Fruit fly (Drosophila melanogaster) Kc167 (cell line): ENCODE data around the gene CG1208.

ENCODE experiments used
- Myc ChIP-seq: fragments of >200 bp; optimal IDR thresholded peaks from 2 replicates; lab custom pipeline; 2017; ENCODE audit warnings: missing external identifiers
- Sin3A ChIP-seq: fragments of >200 bp; optimal IDR thresholded peaks from 2 replicates; lab custom pipeline; 2018; ENCODE audit warnings: missing external identifiers
- h ChIP-seq: fragments of >200 bp; optimal IDR thresholded peaks from 3 replicates; lab custom pipeline; 2018; ENCODE audit warnings: missing external identifiers
- insv ChIP-seq: fragments of >200 bp; optimal IDR thresholded peaks from 3 replicates; lab custom pipeline; 2018; ENCODE audit warnings: missing external identifiers
- psq ChIP-seq: fragments of >200 bp; optimal IDR thresholded peaks from 2 replicates; lab custom pipeline; 2017; ENCODE audit warnings: missing external identifiers
- ttk ChIP-seq: sonication (Bioruptor generic); optimal IDR thresholded peaks from 2 replicates; lab custom pipeline; 2017; ENCODE audit warnings: missing external identifiers

CG1208 gene

DNA sequence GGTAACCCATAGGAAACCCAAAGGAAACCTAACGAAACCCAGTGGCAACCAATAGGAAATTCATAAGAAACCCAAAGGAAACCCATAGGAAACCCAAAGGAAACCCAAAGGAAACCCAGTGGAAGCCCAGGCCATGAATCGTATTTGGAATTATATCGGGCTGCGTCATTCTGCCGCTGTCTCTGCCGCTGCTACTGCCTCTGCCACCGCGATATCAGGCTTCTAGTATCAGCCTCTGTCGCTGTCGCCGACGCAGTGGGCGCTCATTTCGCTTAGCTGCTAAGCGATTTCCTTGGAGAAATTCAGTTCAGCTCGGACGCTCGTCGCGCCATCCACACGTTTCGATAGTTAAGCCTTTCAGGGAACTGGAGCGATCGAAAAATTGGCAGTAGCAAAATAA, at the start of gene CG1208:
TSS of gene CG1208 (plus strand) at position 301 of the 400 bp plus-strand sequence.
- no peak for TF ChIP-seq Myc (lab: Kevin White, UChicago)
- TF ChIP-seq Sin3A (lab: Kevin White, UChicago), result no peak
- TF ChIP-seq h (lab: Kevin White, UChicago), result no peak
- no peak for TF ChIP-seq ttk
- TF ChIP-seq psq, result no peak
- TF ChIP-seq insv (lab: Kevin White, UChicago), result no peak

dm6 chr3R:5789025-5789953, 42.1 kb upstream of the CG1208 start, which contains the start of the genes Hat1 and Rpn5:
Gene Hat1, minus strand, starts transcription at chr3R:5789384.
Gene Rpn5, plus strand, starts transcription at chr3R:5789493.
- TF ChIP-seq Sin3A (lab: Kevin White, UChicago), result no peak
- no peak for TF ChIP-seq h (lab: Kevin White, UChicago)
- TF ChIP-seq Myc (lab: Kevin White, UChicago), result no peak
- no peak for TF ChIP-seq ttk
- no peak for TF ChIP-seq psq
- TF ChIP-seq insv (lab: Kevin White, UChicago), result no peak

DNA sequence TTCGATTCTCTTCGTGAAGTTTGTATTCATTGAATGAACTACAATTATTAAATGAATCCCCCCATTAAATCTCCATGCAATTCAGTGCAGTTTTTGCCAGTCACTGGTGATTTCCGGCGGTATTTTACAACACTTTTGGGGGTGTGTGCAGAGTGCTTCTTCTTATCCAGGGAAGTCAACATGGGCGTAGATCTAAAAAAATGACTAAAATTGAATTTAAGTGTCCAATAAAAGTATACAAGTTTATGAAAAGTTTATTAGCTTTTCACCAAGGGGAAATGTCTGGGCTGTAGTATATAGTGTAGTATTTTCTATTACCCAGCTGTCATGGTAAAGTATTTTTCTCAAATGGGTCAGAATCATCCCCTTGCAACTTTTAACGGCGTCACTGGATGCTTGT, 39.9 kb upstream of the CG1208 start, which contains the start of gene Hpf1:
TSS of gene Hpf1 (plus strand) at position 383 of the 400 bp plus-strand sequence.
- TF ChIP-seq h (lab: Kevin White, UChicago), result no peak
- TF ChIP-seq ttk, result no peak
- no peak for TF ChIP-seq insv (lab: Kevin White, UChicago)
- no peak for TF ChIP-seq Sin3A (lab: Kevin White, UChicago)
- TF ChIP-seq Myc (lab: Kevin White, UChicago), result no peak
- no peak for TF ChIP-seq psq

- TF ChIP-seq Myc (lab: Kevin White, UChicago), result no peak
- TF ChIP-seq ttk, result no peak
- no peak for TF ChIP-seq psq
- TF ChIP-seq insv (lab: Kevin White, UChicago), result no peak
- no peak for TF ChIP-seq Sin3A (lab: Kevin White, UChicago)
- no peak for TF ChIP-seq h (lab: Kevin White, UChicago)
Measured at dm6 chr3R:5794267-5795089, 37.0 kb upstream of the CG1208 start, which contains the start of the genes PSMG1 and CG10979. Gene PSMG1, minus strand, starts transcription at chr3R:5794317. Gene CG10979, plus strand, starts transcription at chr3R:5794705.

dm6 chr3R:5797709-5798108, 33.7 kb upstream of the CG1208 start:
- no peak for TF ChIP-seq insv (lab: Kevin White, UChicago)
- TF ChIP-seq Sin3A (lab: Kevin White, UChicago), result no peak
- no peak for TF ChIP-seq h (lab: Kevin White, UChicago)
- TF ChIP-seq ttk, result no peak

DNA sequence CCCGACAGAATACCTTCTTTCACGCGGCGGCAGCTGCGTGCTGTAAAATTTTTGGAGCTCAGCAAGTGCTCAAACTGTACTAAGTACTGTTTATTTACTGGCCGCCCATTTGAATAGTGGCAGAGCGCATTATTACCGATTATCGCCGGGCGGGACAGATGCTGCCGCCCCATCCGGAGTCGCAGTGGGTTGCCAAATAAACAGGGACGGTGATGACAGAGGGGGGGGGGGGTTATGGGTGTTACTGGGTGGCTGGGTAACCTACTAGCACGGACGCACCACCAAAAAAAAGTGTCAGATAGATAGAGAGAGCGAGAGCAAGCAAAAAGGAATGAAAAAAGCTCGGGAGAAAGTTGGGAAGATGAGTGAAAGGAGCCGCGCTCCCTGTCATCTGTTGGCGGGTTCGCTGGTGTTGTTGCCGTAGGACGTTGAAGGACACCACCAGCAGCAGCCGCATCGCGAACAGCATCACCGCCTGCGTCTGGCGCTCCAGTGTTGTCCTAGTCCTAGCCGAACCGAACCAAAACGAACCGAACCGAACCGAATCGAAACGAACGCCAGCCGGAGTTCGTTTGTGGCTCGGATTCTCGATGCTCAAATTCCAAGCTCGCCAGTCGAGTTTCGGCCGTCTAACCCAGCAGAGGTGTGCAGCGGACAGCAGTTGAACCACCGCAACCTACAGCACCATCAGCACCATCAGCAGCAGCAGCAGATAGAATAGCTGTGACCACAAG, 29.6 kb upstream of the CG1208 start, which contains the start of gene CG11000:
TSS of gene CG11000 (plus strand) at position 626 of the 734 bp plus-strand sequence.
- no peak for TF ChIP-seq ttk
- TF ChIP-seq insv (lab: Kevin White, UChicago), result no peak
- no peak for TF ChIP-seq psq
- TF ChIP-seq Myc (lab: Kevin White, UChicago), result no peak
- no peak for TF ChIP-seq Sin3A (lab: Kevin White, UChicago)
- TF ChIP-seq h (lab: Kevin White, UChicago), result no peak

dm6 chr3R:5813157-5813659, 18.2 kb upstream of the CG1208 start, which contains the start of gene CG42675:
Gene CG42675, plus strand, starts transcription at chr3R:5813609.
- TF ChIP-seq Myc (lab: Kevin White, UChicago) (no peak), ttk (no peak), psq (no peak), insv (lab: Kevin White, UChicago) (no peak), Sin3A (lab: Kevin White, UChicago) (no peak), h (lab: Kevin White, UChicago) (no peak)

- no peak for TF ChIP-seq insv (lab: Kevin White, UChicago)
- TF ChIP-seq Myc (lab: Kevin White, UChicago), result no peak
- no peak for TF ChIP-seq psq
- no peak for TF ChIP-seq Sin3A (lab: Kevin White, UChicago)
- no peak for TF ChIP-seq ttk
- no peak for TF ChIP-seq h (lab: Kevin White, UChicago)
Measured at dm6 chr3R:5821243-5821642, 10.2 kb upstream of the CG1208 start, which contains the start of gene Hpr1. Gene Hpr1, minus strand, starts transcription at chr3R:5821440.

DNA sequence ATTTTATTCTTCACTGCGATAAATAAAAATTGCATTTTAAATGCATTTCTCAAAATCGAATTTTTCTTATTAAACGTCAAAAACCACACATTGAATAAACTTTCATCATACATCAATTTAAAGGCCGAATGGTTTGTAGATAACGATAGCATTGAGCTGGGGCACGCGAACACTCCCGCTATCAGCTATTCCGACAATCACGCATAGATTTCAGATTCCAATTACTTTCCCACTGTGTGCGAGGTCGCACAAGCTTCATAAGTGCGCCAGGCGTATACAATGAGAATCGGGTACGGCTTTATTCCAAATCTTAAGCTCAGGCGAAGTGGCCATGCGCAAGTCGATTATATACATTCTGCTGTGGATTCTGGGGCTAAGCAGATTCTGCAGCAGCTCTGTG, 9.7 kb upstream of the CG1208 start, which contains the start of gene CG46303:
TSS of gene CG46303 (plus strand) at position 223 of the 400 bp plus-strand sequence.
- no peak for TF ChIP-seq ttk
- no peak for TF ChIP-seq insv (lab: Kevin White, UChicago)
- no peak for TF ChIP-seq Sin3A (lab: Kevin White, UChicago)
- TF ChIP-seq Myc (lab: Kevin White, UChicago), result no peak
- no peak for TF ChIP-seq psq
- no peak for TF ChIP-seq h (lab: Kevin White, UChicago)

dm6 chr3R:5824456-5824855, 7.0 kb upstream of the CG1208 start, which contains the start of the genes Sec20 and dgrn:
Gene Sec20, minus strand, starts transcription at chr3R:5824532.
Gene dgrn, plus strand, starts transcription at chr3R:5824615.
- TF ChIP-seq ttk (no peak), insv (lab: Kevin White, UChicago) (no peak), Myc (lab: Kevin White, UChicago) (no peak), psq (no peak), h (lab: Kevin White, UChicago) (no peak), Sin3A (lab: Kevin White, UChicago) (no peak)
